Fruit fly (Drosophila melanogaster): ENCODE measurements around the gene Kots.

Gene Kots

dm6 chr3R:13984922-13985581 is 21.1 kb upstream of the Kots start (continued):
- TF ChIP-seq Scr (GFP tag; IDR thresholded peaks at IDR 0.05; ENCODE audit: partially characterized antibody), result no peak
- TF ChIP-seq Hsf (GFP tag; optimal IDR thresholded peaks at IDR 0.05), result peak; percentile 73
- TF ChIP-seq HLH3B (GFP tag; IDR thresholded peaks at IDR 0.05), result peak; percentile 51; the same call in 1 of the 2 replicates
- TF ChIP-seq CG34376 (GFP tag; optimal IDR thresholded peaks at IDR 0.05), result no peak
- peak; percentile 76 for TF ChIP-seq CG2678 (tag; optimal IDR thresholded peaks at IDR 0.05)
- TF ChIP-seq CG4360 (GFP tag; IDR thresholded peaks at IDR 0.05), result peak; percentile 83
- TF ChIP-seq en (GFP tag; optimal IDR thresholded peaks at IDR 0.05), result peak; percentile 23
- TF ChIP-seq nom (GFP tag; optimal IDR thresholded peaks at IDR 0.05), result peak; percentile 67
- TF ChIP-seq CG14014 (GFP tag; IDR thresholded peaks at IDR 0.05), result 0 out of 2 replicates have a peak, but pooled peaks have one; percentile 54
- no peak for TF ChIP-seq z (GFP tag; IDR thresholded peaks at IDR 0.05)
- TF ChIP-seq Fer2 (tag; optimal IDR thresholded peaks at IDR 0.05), result no peak
- peak; percentile 23 for TF ChIP-seq Lhr (GFP tag; optimal IDR thresholded peaks at IDR 0.05)
- TF ChIP-seq cas (GFP tag; IDR thresholded peaks at IDR 0.05), result no peak
- no peak for TF ChIP-seq zen2 (GFP tag; IDR thresholded peaks at IDR 0.05; ENCODE audit: partially characterized antibody)
- TF ChIP-seq CHES-1-like (GFP tag; optimal IDR thresholded peaks at IDR 0.05), result peak; percentile 26
- TF ChIP-seq Bgb (GFP tag; IDR thresholded peaks at IDR 0.05; ENCODE audit: partially characterized antibody), result no peak
- no peak for TF ChIP-seq zfh2 (GFP tag; optimal IDR thresholded peaks at IDR 0.05)
- TF ChIP-seq MTF-1 (GFP tag; optimal IDR thresholded peaks at IDR 0.05; ENCODE audit: borderline replicate concordance), result no peak
- peak; percentile 39 for TF ChIP-seq CG15073 (GFP tag; optimal IDR thresholded peaks at IDR 0.05)
- TF ChIP-seq Ravus (GFP tag; IDR thresholded peaks at IDR 0.05), result no peak
- no peak for TF ChIP-seq shn (GFP tag; optimal IDR thresholded peaks at IDR 0.05)
- TF ChIP-seq Ptx1 (GFP tag; IDR thresholded peaks at IDR 0.05), result peak; percentile 64
- TF ChIP-seq CG33557 (GFP tag; optimal IDR thresholded peaks at IDR 0.05), result peak; percentile 77
- TF ChIP-seq btn (GFP tag; optimal IDR thresholded peaks at IDR 0.05), result peak; percentile 33
- peak; percentile 72 to 83 for TF ChIP-seq chif (GFP tag; optimal IDR thresholded peaks at IDR 0.05)
- no peak for TF ChIP-seq ro (GFP tag; IDR thresholded peaks at IDR 0.05)
- peak; percentile 76 for TF ChIP-seq dmrt99B (tag; optimal IDR thresholded peaks at IDR 0.05)
- TF ChIP-seq ewg (GFP tag; optimal IDR thresholded peaks at IDR 0.05), result peak; percentile 43
- peak; percentile 43 for TF ChIP-seq ATbp (GFP tag; optimal IDR thresholded peaks at IDR 0.05)
- TF ChIP-seq CG3407 (GFP tag; optimal IDR thresholded peaks at IDR 0.05), result peak; percentile 63
- peak; percentile 97 for TF ChIP-seq CG15696 (tag; optimal IDR thresholded peaks at IDR 0.05)
- no peak for TF ChIP-seq cwo (GFP tag; optimal IDR thresholded peaks at IDR 0.05)
- TF ChIP-seq hth (optimal IDR thresholded peaks at IDR 0.05), result no peak
- peak; percentile 52 for TF ChIP-seq CG30431 (GFP tag; optimal IDR thresholded peaks at IDR 0.05)
- TF ChIP-seq stwl (tag; optimal IDR thresholded peaks at IDR 0.05), result peak; percentile 43
- peak; percentile 20 for TF ChIP-seq CG13296 (GFP tag; optimal IDR thresholded peaks at IDR 0.05)
- TF ChIP-seq ci (GFP tag; IDR thresholded peaks at IDR 0.05), result peak; percentile 78
- TF ChIP-seq mirr (GFP tag; optimal IDR thresholded peaks at IDR 0.05), result no peak
- peak; percentile 44 for TF ChIP-seq CG1529 (GFP tag; optimal IDR thresholded peaks at IDR 0.05)
- peak; percentile 55 for TF ChIP-seq CG33213 (GFP tag; optimal IDR thresholded peaks at IDR 0.05)
- TF ChIP-seq B-H2 (GFP tag; optimal IDR thresholded peaks at IDR 0.05), result no peak
- peak; percentile 68 for TF ChIP-seq CG12104 (GFP tag; optimal IDR thresholded peaks at IDR 0.05)
- peak; percentile 73 for TF ChIP-seq CG32772 (GFP tag; IDR thresholded peaks at IDR 0.05)
- peak; percentile 96 for TF ChIP-seq zen (tag; optimal IDR thresholded peaks at IDR 0.05)
- TF ChIP-seq CG15601 (tag; optimal IDR thresholded peaks at IDR 0.05), result peak; percentile 47
- peak; percentile 56 for TF ChIP-seq CG6254 (GFP tag; optimal IDR thresholded peaks at IDR 0.05)
- TF ChIP-seq CG5180 (GFP tag; optimal IDR thresholded peaks at IDR 0.05), result peak; percentile 3
- TF ChIP-seq CG17829 (tag; optimal IDR thresholded peaks at IDR 0.05), result peak; percentile 92
- TF ChIP-seq HLH54F (GFP tag; optimal IDR thresholded peaks at IDR 0.05), result peak; percentile 26
